Worm (Caenorhabditis elegans): ENCODE results near the gene mrpl-32.

The mrpl-32 gene

ce11 chrIII:8426271-8426670, 23.3 kb upstream of the mrpl-32 start, which contains the start of gene cec-1:
Gene cec-1, plus strand, starts transcription at chrIII:8426333.
- peak; percentile 35 for TF ChIP-seq pha-4 (tag; optimal IDR thresholded peaks at IDR 0.05)
- peak; percentile 35 for TF ChIP-seq nfya-1 (tag; optimal IDR thresholded peaks at IDR 0.05; ENCODE audit: insufficient read depth)
- TF ChIP-seq nhr-23 (tag; optimal IDR thresholded peaks at IDR 0.05), result peak; percentile 12
- peak; percentile 14 for TF ChIP-seq nhr-25 (tag; optimal IDR thresholded peaks at IDR 0.05)
- no peak for TF ChIP-seq egl-27 (tag; optimal IDR thresholded peaks at IDR 0.05)

- TF ChIP-seq pha-4 (tag; optimal IDR thresholded peaks at IDR 0.05), result peak; percentile 46
- TF ChIP-seq elt-3 (tag; optimal IDR thresholded peaks at IDR 0.05), result no peak
- TF ChIP-seq nhr-28 (tag; optimal IDR thresholded peaks at IDR 0.05), result no peak
- TF ChIP-seq nhr-237 (tag; optimal IDR thresholded peaks at IDR 0.05), result no peak
- TF ChIP-seq snpc-4 (tag; optimal IDR thresholded peaks at IDR 0.05), result no peak
- no peak for TF ChIP-seq elt-1 (tag; optimal IDR thresholded peaks at IDR 0.05)
- no peak for TF ChIP-seq jun-1 (tag; optimal IDR thresholded peaks at IDR 0.05)
- TF ChIP-seq nfya-1 (tag; optimal IDR thresholded peaks at IDR 0.05; ENCODE audit: insufficient read depth), result peak; percentile 38
- no peak for TF ChIP-seq nhr-25 (tag; optimal IDR thresholded peaks at IDR 0.05)
These were observed 20.5 kb upstream of the mrpl-32 start, which contains the start of gene ZK1236.1 for ce11 chrIII:8429035-8429434. Gene ZK1236.1, plus strand, starts transcription at chrIII:8429297.

- TF ChIP-seq ama-1 (optimal IDR thresholded peaks at IDR 0.05) (no peak), R02D3.7 (tag; optimal IDR thresholded peaks at IDR 0.05) (no peak), eor-1 (tag; optimal IDR thresholded peaks at IDR 0.05) (no peak)
These were observed 20.1 kb upstream of the mrpl-32 start for ce11 chrIII:8429497-8429896.

ce11 chrIII:8432143-8432542, 17.4 kb upstream of the mrpl-32 start, which contains the start of gene ZK1236.5:
Gene ZK1236.5, minus strand, starts transcription at chrIII:8432214.
- TF ChIP-seq nfya-1 (tag; optimal IDR thresholded peaks at IDR 0.05; ENCODE audit: insufficient read depth), result peak; percentile 56
- TF ChIP-seq hmg-11 (tag; optimal IDR thresholded peaks at IDR 0.05), result peak; percentile 25
- peak; percentile 95 for TF ChIP-seq R02D3.7 (tag; optimal IDR thresholded peaks at IDR 0.05)
- no peak for TF ChIP-seq fos-1 (tag; optimal IDR thresholded peaks at IDR 0.05)
- TF ChIP-seq lin-39 (tag; optimal IDR thresholded peaks at IDR 0.05), result no peak
- no peak for TF ChIP-seq elt-1 (tag; optimal IDR thresholded peaks at IDR 0.05)
- peak; percentile 55 for TF ChIP-seq lin-15B (tag; optimal IDR thresholded peaks at IDR 0.05)
- no peak for TF ChIP-seq mml-1 (tag; optimal IDR thresholded peaks at IDR 0.05)
- TF ChIP-seq nhr-77 (tag; optimal IDR thresholded peaks at IDR 0.05), result no peak
- no peak for TF ChIP-seq mdl-1 (tag; optimal IDR thresholded peaks at IDR 0.05)
- no peak for TF ChIP-seq ztf-4 (tag; optimal IDR thresholded peaks at IDR 0.05)
- peak; percentile 68 for TF ChIP-seq pha-4 (tag; optimal IDR thresholded peaks at IDR 0.05)
- no peak for TF ChIP-seq nhr-43 (tag; optimal IDR thresholded peaks at IDR 0.05; ENCODE audit: poor library complexity, severe bottlenecking)
- no peak for TF ChIP-seq nhr-76 (tag; optimal IDR thresholded peaks at IDR 0.05)
- no peak for TF ChIP-seq elt-2 (tag; optimal IDR thresholded peaks at IDR 0.05)

ce11 chrIII:8435074-8435473, 14.5 kb upstream of the mrpl-32 start, which contains the start of gene ZK1236.9:
Gene ZK1236.9, minus strand, starts transcription at chrIII:8435174.
- TF ChIP-seq pha-4 (tag; optimal IDR thresholded peaks at IDR 0.05) (no peak), sea-2 (GFP tag; optimal IDR thresholded peaks at IDR 0.05) (no peak), ceh-9 (tag; optimal IDR thresholded peaks at IDR 0.05) (no peak), elt-1 (tag; optimal IDR thresholded peaks at IDR 0.05) (no peak), nhr-76 (tag; optimal IDR thresholded peaks at IDR 0.05) (no peak), skn-1 (tag; optimal IDR thresholded peaks at IDR 0.05) (no peak), mdl-1 (tag; optimal IDR thresholded peaks at IDR 0.05) (no peak), nfya-1 (tag; optimal IDR thresholded peaks at IDR 0.05; ENCODE audit: insufficient read depth) (no peak), daf-12 (tag; optimal IDR thresholded peaks at IDR 0.05) (no peak), lin-15B (tag; optimal IDR thresholded peaks at IDR 0.05) (no peak), nhr-11 (tag; optimal IDR thresholded peaks at IDR 0.05) (no peak), fkh-10 (GFP tag; optimal IDR thresholded peaks at IDR 0.05) (no peak), nhr-28 (tag; optimal IDR thresholded peaks at IDR 0.05) (no peak)

- TF ChIP-seq ceh-28 (tag; optimal IDR thresholded peaks at IDR 0.05) (no peak), ama-1 (optimal IDR thresholded peaks at IDR 0.05) (peak; percentile 45)
These were observed 11.7 kb upstream of the mrpl-32 start for ce11 chrIII:8437763-8438414.
